Fruit fly (Drosophila melanogaster): ENCODE results near the gene CG11590.

CG11590 gene

dm6 chrX:14208426-14209208 lies 8.6 kb downstream of the CG11590 start (continued):
- TF ChIP-seq Sry-β (GFP tag; optimal IDR thresholded peaks at IDR 0.05) (peak; percentile 9), CG7271 (tag; optimal IDR thresholded peaks at IDR 0.05) (peak; percentile 70), Sox102F (GFP tag; optimal IDR thresholded peaks at IDR 0.05) (peak; percentile 62), CG3281 (GFP tag; optimal IDR thresholded peaks at IDR 0.05) (peak; percentile 29), CG12155 (GFP tag; optimal IDR thresholded peaks at IDR 0.05) (no peak), CG12219 (GFP tag; optimal IDR thresholded peaks at IDR 0.05) (peak; percentile 68), CG4360 (GFP tag; IDR thresholded peaks at IDR 0.05) (peak; percentile 83), sisA (GFP tag; IDR thresholded peaks at IDR 0.05) (no peak; the same call in 1 of the 2 replicates), CG33557 (GFP tag; optimal IDR thresholded peaks at IDR 0.05) (peak; percentile 22), CG14441 (GFP tag; IDR thresholded peaks at IDR 0.05) (peak; percentile 44; the same call in 1 of the 2 replicates), CG9609 (GFP tag; optimal IDR thresholded peaks at IDR 0.05) (peak; percentile 22), salm (tag; optimal IDR thresholded peaks at IDR 0.05) (peak; percentile 48), CG4328 (GFP tag; optimal IDR thresholded peaks at IDR 0.05) (peak; percentile 50), Dref (GFP tag; IDR thresholded peaks at IDR 0.05) (no peak), Oaz (GFP tag; IDR thresholded peaks at IDR 0.05) (no peak), sens (GFP tag) (peak; percentile 93), Dek (tag; optimal IDR thresholded peaks at IDR 0.05) (peak; percentile 22), CG12071 (GFP tag; optimal IDR thresholded peaks at IDR 0.05) (no peak), btn (GFP tag; optimal IDR thresholded peaks at IDR 0.05) (no peak), Doc2 (GFP tag; IDR thresholded peaks at IDR 0.05) (no peak), nerfin-1 (tag; optimal IDR thresholded peaks at IDR 0.05) (peak; percentile 63), CG10209 (GFP tag; optimal IDR thresholded peaks at IDR 0.05) (peak; percentile 38), CG10267 (tag; optimal IDR thresholded peaks at IDR 0.05) (peak; percentile 70), CG12299 (tag; optimal IDR thresholded peaks at IDR 0.05) (no peak), CG2202 (tag; optimal IDR thresholded peaks at IDR 0.05) (peak; percentile 39), CG15601 (tag; optimal IDR thresholded peaks at IDR 0.05) (peak; percentile 64), CG12744 (GFP tag; optimal IDR thresholded peaks at IDR 0.05) (no peak), gem (tag; optimal IDR thresholded peaks at IDR 0.05) (peak; percentile 80), bcd (GFP tag; optimal IDR thresholded peaks at IDR 0.05) (peak; percentile 50), vfl (GFP tag; optimal IDR thresholded peaks at IDR 0.05) (no peak), Ada2b (GFP tag; IDR thresholded peaks at IDR 0.05) (peak; percentile 47), E2f1 (GFP tag; IDR thresholded peaks at IDR 0.05) (peak; percentile 29; the same call in 1 of the 2 replicates), CG43689 (GFP tag; IDR thresholded peaks at IDR 0.05) (no peak), CG2875 (GFP tag; optimal IDR thresholded peaks at IDR 0.05) (peak; percentile 19), HHEX (GFP tag; optimal IDR thresholded peaks at IDR 0.05) (peak; percentile 48), hkb (optimal IDR thresholded peaks at IDR 0.05) (no peak), hkb (GFP tag; IDR thresholded peaks at IDR 0.05) (peak; percentile 82), CG11398 (GFP tag; optimal IDR thresholded peaks at IDR 0.05) (peak; percentile 9), nerfin-2 (GFP tag; IDR thresholded peaks at IDR 0.05; ENCODE audit: partially characterized antibody) (no peak), CG4820 (GFP tag; optimal IDR thresholded peaks at IDR 0.05) (peak; percentile 57), CG2712 (tag; optimal IDR thresholded peaks at IDR 0.05) (peak; percentile 71), Abd-B (GFP tag; optimal IDR thresholded peaks at IDR 0.05) (no peak), Fer2 (tag; optimal IDR thresholded peaks at IDR 0.05) (no peak), CG15269 (tag; optimal IDR thresholded peaks at IDR 0.05) (peak; percentile 58), vvl (GFP tag; IDR thresholded peaks at IDR 0.05) (peak; percentile 91), Xbp1 (GFP tag; optimal IDR thresholded peaks at IDR 0.05) (peak; percentile 62), Awh (GFP tag; IDR thresholded peaks at IDR 0.05) (no peak; the same call in 1 of the 2 replicates), maf-S (GFP tag; optimal IDR thresholded peaks at IDR 0.05) (no peak), Nf-YA (GFP tag; IDR thresholded peaks at IDR 0.05) (peak; percentile 44; the same call in 1 of the 2 replicates)

Measured in whole organism, embryonic.